Fruit fly (Drosophila melanogaster): Measurements from ENCODE around the gene CG9628.

CG9628 gene

DNA sequence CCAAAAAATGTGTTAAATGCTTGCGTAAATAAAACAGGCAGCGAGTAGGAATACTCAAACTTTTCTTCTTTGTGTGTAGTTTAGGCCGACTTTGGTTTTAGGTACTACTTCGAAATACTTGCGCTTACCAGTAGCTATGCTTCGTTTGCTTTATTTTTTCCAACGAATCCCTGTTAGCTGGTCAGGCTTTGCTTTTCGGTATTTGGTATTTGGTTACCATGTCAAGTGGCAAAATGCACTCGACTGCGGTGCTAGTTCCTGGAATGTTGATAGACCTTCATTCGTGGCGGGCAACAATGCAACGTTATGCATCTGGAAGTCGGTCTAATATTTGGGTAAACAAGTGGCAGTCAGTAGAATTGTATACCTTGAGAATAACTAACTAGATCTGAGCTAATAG lies 41.2 kb downstream of the CG9628 start:
- no peak for TF ChIP-seq net (GFP tag; optimal IDR thresholded peaks at IDR 0.05)
- TF ChIP-seq CG6163 (GFP tag; IDR thresholded peaks at IDR 0.05): no peak
- no peak for TF ChIP-seq esn (GFP tag; optimal IDR thresholded peaks at IDR 0.05)
- TF ChIP-seq Sox102F (GFP tag; optimal IDR thresholded peaks at IDR 0.05): no peak

DNA sequence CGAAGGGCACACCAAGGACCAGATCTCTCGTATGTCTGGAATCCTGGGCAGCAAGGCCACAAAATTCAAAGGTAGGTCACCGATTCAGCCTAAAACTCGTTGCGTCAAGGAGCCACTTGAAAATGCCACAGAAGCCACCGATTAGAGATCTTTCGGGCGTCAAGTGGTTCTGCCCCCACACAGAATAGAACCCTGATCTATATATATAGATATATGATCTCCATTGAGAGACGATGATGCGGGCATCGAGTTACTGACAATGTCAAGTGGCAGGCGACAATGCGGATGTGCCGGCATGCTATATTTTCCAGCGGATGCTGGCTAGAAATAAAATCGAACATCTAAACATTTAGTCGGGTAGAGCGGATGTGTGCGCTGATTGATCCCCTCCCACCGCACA lies 41.8 kb downstream of the CG9628 start:
- TF ChIP-seq CG6792 (GFP tag; optimal IDR thresholded peaks at IDR 0.05) (no peak), esn (GFP tag; optimal IDR thresholded peaks at IDR 0.05) (no peak), CG10631 (GFP tag; optimal IDR thresholded peaks at IDR 0.05) (no peak), CG6808 (GFP tag; optimal IDR thresholded peaks at IDR 0.05) (no peak), CG3032 (tag; optimal IDR thresholded peaks at IDR 0.05) (no peak), Blimp-1 (GFP tag; optimal IDR thresholded peaks at IDR 0.05) (no peak), net (GFP tag; optimal IDR thresholded peaks at IDR 0.05) (no peak), Eip93F (GFP tag; optimal IDR thresholded peaks at IDR 0.05) (no peak), Eip78C (GFP tag) (peak; percentile 13)

DNA sequence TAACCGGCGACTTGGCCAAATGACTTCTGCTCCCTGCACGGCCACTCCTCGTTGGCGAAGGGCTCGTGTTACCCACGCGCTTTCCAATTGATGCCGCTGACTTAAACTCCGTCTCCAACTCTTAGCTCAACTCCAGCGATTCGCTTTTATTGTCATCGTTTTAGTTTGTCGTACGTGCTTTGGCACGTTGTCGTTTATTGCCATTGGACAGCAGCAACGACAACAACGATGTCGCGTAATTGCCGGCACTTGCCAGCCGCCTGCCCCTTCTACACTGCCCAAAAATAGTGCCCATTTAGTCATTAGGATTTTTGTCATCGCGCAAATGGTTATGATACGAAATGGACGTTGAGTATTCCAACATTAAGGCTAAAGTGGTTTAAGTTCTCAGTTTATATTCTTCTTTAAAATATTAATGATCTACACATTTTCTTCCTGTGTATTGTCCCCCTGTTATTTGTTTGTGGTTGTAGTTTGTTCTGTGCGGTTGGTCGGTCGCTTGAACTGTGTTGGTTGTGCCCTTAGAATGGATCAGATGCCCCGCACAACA lies 43.3 kb downstream of the CG9628 start:
- TF ChIP-seq CG31627 (GFP tag; optimal IDR thresholded peaks at IDR 0.05) (peak; percentile 76), CG11294 (GFP tag; IDR thresholded peaks at IDR 0.05) (peak; percentile 66), spab (GFP tag; optimal IDR thresholded peaks at IDR 0.05) (peak; percentile 73), achi (GFP tag; optimal IDR thresholded peaks at IDR 0.05) (peak; percentile 88), CG4318 (GFP tag; optimal IDR thresholded peaks at IDR 0.05) (peak; percentile 84), Hr4 (GFP tag; optimal IDR thresholded peaks at IDR 0.05) (peak; percentile 89), CG11762 (GFP tag; optimal IDR thresholded peaks at IDR 0.05; ENCODE audit: insufficient read depth) (peak; percentile 81), CG8119 (GFP tag; IDR thresholded peaks at IDR 0.05) (peak; percentile 88), CG3919 (GFP tag; optimal IDR thresholded peaks at IDR 0.05) (peak; percentile 93), CG15336 (GFP tag; IDR thresholded peaks at IDR 0.05) (peak; percentile 85), topi (GFP tag; optimal IDR thresholded peaks at IDR 0.05) (peak; percentile 80), Ets96B (tag; optimal IDR thresholded peaks at IDR 0.05) (peak; percentile 89), CG6854 (GFP tag; optimal IDR thresholded peaks at IDR 0.05) (peak; percentile 37), Hr38 (GFP tag; optimal IDR thresholded peaks at IDR 0.05) (no peak), CG9139 (GFP tag; optimal IDR thresholded peaks at IDR 0.05) (peak; percentile 81), CG8319 (GFP tag; optimal IDR thresholded peaks at IDR 0.05) (peak; percentile 24), Met (GFP tag; optimal IDR thresholded peaks at IDR 0.05) (peak; percentile 81), Eip75B (GFP tag; optimal IDR thresholded peaks at IDR 0.05) (peak; percentile 87), vri (GFP tag; optimal IDR thresholded peaks at IDR 0.05) (peak; percentile 60), Lpt (GFP tag; optimal IDR thresholded peaks at IDR 0.05) (peak; percentile 80), Gug (GFP tag; IDR thresholded peaks at IDR 0.05) (peak; percentile 84), salr (GFP tag; optimal IDR thresholded peaks at IDR 0.05) (peak; percentile 84 to 85), CG34406 (GFP tag; optimal IDR thresholded peaks at IDR 0.05) (peak; percentile 71), CG8632 (GFP tag; optimal IDR thresholded peaks at IDR 0.05) (peak; percentile 67), Blimp-1 (GFP tag; optimal IDR thresholded peaks at IDR 0.05) (peak; percentile 3), pdm3 (GFP tag; optimal IDR thresholded peaks at IDR 0.05) (peak; percentile 89), CG6276 (GFP tag; optimal IDR thresholded peaks at IDR 0.05) (peak; percentile 65), cyc (GFP tag; optimal IDR thresholded peaks at IDR 0.05) (peak; percentile 83), CG10669 (GFP tag; optimal IDR thresholded peaks at IDR 0.05) (peak; percentile 87), Eip93F (GFP tag; optimal IDR thresholded peaks at IDR 0.05) (peak; percentile 30), ss (GFP tag; optimal IDR thresholded peaks at IDR 0.05) (peak; percentile 91), lz (GFP tag; optimal IDR thresholded peaks at IDR 0.05) (peak; percentile 74), Sox14 (GFP tag; optimal IDR thresholded peaks at IDR 0.05) (peak; percentile 90), Sox102F (GFP tag; optimal IDR thresholded peaks at IDR 0.05) (peak; percentile 76), CG16779 (tag; optimal IDR thresholded peaks at IDR 0.05) (peak; percentile 66), OdsH (GFP tag; optimal IDR thresholded peaks at IDR 0.05) (peak; percentile 84), CG6792 (GFP tag; optimal IDR thresholded peaks at IDR 0.05) (peak; percentile 79), esn (GFP tag; optimal IDR thresholded peaks at IDR 0.05) (peak; percentile 81), eg (GFP tag; IDR thresholded peaks at IDR 0.05) (peak; percentile 90), Sox15 (GFP tag; optimal IDR thresholded peaks at IDR 0.05) (peak; percentile 62), dac (GFP tag; optimal IDR thresholded peaks at IDR 0.05) (peak; percentile 76)

Data from whole organism, prepupa.